Worm (Caenorhabditis elegans) whole organism, early embryonic: Measurements from ENCODE around the gene C30G7.5.

Experiments
- B0310.2 ChIP-seq: sonication (generic microtip); optimal IDR thresholded peaks from 2 replicates; lab custom pipeline; 2016; ENCODE audit warnings: mild to moderate bottlenecking, missing genetic modification characterization, missing compliant biosample characterization
- ama-1 ChIP-seq: fragments of 150-350 bp; optimal IDR thresholded peaks from 2 replicates; lab custom pipeline; 2014
- tbx-11 ChIP-seq: fragments of 200-800 bp; sonication (Bioruptor generic); IDR thresholded peaks from 2 replicates; pipeline ENCODE4 v1.3.6; 2022; ENCODE audit warnings: missing genetic modification characterization, missing compliant biosample characterization
- tra-4 ChIP-seq: sonication (generic microtip); optimal IDR thresholded peaks from 2 replicates; lab custom pipeline; 2017; ENCODE audit warnings: missing genetic modification characterization, missing compliant biosample characterization

- TF ChIP-seq ama-1 (lab: Kevin White, UChicago) (no peak), tra-4 (tag; lab: Kevin White, UChicago) (no peak), B0310.2 (tag; lab: Kevin White, UChicago) (no peak), tbx-11 (GFP tag; lab: Robert Waterston, UW) (no peak)
These were observed 17.9 kb downstream of the C30G7.5 start, which contains the start of gene C30G7.2 for ce11 chrV:14936587-14936986.
